Fruit fly (Drosophila melanogaster) Kc167 (cell line): Measurements from ENCODE around the gene CG32091.
"Not testable (repeated sequence)": the region's sequence is repeated elsewhere in the genome, so short reads cannot be mapped to it uniquely, and the experiment has no call there.

Experiments used
- Myc ChIP-seq: fragments of >200 bp; optimal IDR thresholded peaks from 2 replicates; lab custom pipeline; 2017; ENCODE audit warnings: missing external identifiers
- Sin3A ChIP-seq: fragments of >200 bp; optimal IDR thresholded peaks from 2 replicates; lab custom pipeline; 2018; ENCODE audit warnings: missing external identifiers
- h ChIP-seq: fragments of >200 bp; optimal IDR thresholded peaks from 3 replicates; lab custom pipeline; 2018; ENCODE audit warnings: missing external identifiers
- insv ChIP-seq: fragments of >200 bp; optimal IDR thresholded peaks from 3 replicates; lab custom pipeline; 2018; ENCODE audit warnings: missing external identifiers
- psq ChIP-seq: fragments of >200 bp; optimal IDR thresholded peaks from 2 replicates; lab custom pipeline; 2017; ENCODE audit warnings: missing external identifiers
- ttk ChIP-seq: sonication (Bioruptor generic); optimal IDR thresholded peaks from 2 replicates; lab custom pipeline; 2017; ENCODE audit warnings: missing external identifiers

CG32091 gene

DNA sequence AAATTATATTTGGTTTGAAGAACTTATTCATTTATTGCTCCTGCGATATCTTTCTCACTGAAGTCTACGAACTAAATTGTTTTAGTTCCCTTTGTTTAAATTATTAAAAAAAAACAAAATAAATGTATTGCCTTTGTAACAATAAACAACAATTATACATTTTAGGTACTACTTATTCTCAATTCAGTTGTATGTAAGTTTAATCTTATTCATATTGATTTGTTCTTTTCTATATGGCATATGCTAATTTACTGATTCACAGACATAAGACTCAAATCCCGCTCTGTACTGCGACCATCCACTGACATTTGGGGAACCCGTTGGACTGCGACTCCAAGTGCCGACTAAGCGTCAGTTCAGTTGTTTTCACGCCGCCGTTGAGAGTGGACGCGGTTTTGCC is at the start of gene CG32091:
Gene CG32091, plus strand, starts transcription at position 301 of the 400 bp plus-strand sequence.
- TF ChIP-seq Myc (no peak), psq (no peak), ttk (lab: Kevin White, UChicago) (no peak), Sin3A (lab: Kevin White, UChicago) (no peak), h (no peak), insv (lab: Kevin White, UChicago) (no peak)

DNA sequence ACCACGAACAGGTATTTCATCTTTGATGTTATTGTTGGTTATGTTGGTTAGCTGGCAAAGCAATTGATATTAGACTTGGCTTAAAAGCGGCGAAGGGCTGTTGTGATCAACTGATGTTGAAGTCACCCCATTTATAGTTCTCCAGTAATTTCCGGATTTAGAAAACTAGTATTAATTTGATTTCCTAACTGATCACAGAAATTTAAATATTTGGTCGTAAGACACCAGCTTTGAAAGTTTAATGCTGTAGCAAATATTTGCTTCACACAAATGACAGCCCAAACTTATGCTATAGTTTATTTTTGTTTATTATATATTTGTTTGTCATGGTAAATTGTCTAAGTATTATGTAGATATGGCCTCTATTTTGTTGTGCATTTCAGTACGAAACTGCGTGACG is 49.1 kb upstream of the CG32091 start, which contains the start of gene CG33269:
Gene CG33269, minus strand, starts transcription at position 101 of the 400 bp plus-strand sequence.
- no peak for TF ChIP-seq Sin3A (lab: Kevin White, UChicago)
- TF ChIP-seq psq, result no peak
- TF ChIP-seq Myc, result no peak
- TF ChIP-seq ttk (lab: Kevin White, UChicago), result no peak
- TF ChIP-seq insv (lab: Kevin White, UChicago), result no peak
- no peak for TF ChIP-seq h

DNA sequence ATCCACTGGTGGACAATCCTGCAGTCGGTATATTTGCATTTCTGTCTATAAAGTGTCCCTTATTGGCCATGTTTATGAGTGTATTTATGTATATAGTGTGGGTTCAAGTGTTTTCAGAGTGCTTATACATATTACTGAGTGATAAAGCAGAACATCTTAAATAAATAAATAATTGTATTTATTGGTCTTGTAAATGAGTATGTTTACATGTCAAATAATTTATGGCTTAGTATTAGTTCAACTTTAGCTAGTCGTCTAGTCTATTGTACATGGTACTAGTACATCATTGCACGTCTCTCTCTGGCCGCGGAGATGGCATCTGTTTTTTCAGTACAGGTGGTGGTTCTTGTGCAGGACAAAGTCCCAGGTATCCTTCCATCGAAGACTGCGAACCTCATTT is 47.2 kb upstream of the CG32091 start, which contains the start of gene CG32086:
Gene CG32086, minus strand, starts transcription at position 101 of the 400 bp plus-strand sequence.
- TF ChIP-seq Myc (no peak), insv (lab: Kevin White, UChicago) (no peak), h (no peak), Sin3A (lab: Kevin White, UChicago) (no peak), ttk (lab: Kevin White, UChicago) (no peak), psq (no peak)

DNA sequence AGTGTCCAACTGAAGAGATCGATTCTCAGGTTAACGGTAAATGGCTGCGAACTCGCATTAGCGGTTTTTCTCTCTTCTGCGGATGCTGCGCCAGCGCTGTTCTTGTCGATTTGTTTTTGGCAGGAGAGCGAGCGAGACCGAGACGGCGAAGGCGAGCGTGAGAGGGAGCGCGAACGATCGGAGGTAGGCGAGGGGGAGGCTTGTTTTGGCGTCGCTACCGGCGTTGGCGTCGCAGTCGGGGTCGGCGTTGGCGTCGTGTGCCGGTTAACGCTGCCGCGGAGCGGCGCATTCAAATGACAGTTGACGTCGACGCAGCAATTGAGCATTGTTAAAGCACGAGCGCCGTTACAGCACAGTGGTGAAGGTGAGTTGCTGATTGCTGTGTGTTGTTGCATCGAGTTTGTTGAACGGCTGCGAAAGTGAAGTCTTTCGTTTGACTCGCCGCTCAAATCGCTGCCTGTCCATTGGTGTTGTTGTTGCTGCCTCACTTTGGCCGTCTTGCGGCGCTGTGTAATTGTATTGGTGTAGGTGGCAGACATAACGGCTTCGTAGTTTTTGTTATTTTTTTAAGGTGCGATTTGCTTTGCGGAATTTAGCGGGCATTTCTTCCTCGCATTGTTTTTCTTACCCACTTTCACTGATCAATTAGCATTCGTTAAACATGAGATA is 44.3 kb upstream of the CG32091 start:
- TF ChIP-seq Sin3A (lab: Kevin White, UChicago) (no peak), psq (no peak)

DNA sequence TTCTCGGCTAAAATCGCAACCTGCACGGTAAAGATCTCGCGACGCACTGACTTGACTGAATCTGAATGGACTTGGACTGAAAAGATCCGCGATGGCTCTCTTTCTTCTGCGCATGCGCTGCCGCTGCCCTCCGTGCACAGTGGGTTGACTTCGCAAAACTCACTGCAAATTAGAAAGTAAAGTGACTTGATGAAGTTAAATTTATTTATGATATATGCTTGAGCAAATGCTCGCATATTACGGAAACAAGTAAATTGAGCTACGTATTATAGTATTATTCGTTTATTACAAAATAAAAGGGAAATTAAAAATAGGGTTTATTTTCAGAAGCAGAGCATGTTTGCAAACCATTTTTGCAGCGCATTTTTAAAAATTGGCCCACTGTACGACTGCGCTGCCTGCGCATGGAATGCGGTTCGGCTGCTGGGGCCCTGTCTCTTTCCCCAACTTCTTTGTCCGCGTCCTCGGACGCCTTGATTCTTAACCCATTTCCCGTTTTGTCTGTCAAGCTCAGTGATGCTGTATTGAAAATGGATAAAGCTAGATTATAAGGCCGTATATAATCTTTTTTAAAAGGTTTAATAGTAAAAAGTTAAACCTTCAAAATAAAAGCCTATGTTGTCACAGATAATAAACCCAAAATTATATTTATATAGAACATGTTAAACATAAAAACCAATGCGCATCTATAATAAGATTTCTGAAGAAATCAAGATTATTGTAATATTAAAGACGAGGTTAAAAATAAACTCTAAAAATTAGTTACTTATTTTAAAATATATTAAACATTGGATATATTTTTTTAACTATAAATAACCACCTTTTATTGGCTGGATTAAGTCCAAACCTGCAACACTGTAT is 43.2 kb upstream of the CG32091 start, which contains the start of gene rt:
Gene rt, minus strand, starts transcription at position 51 of the 861 bp plus-strand sequence.
- TF ChIP-seq insv (lab: Kevin White, UChicago) (no peak), h (no peak), ttk (lab: Kevin White, UChicago) (no peak), Sin3A (lab: Kevin White, UChicago) (no peak), Myc (no peak), psq (no peak)

DNA sequence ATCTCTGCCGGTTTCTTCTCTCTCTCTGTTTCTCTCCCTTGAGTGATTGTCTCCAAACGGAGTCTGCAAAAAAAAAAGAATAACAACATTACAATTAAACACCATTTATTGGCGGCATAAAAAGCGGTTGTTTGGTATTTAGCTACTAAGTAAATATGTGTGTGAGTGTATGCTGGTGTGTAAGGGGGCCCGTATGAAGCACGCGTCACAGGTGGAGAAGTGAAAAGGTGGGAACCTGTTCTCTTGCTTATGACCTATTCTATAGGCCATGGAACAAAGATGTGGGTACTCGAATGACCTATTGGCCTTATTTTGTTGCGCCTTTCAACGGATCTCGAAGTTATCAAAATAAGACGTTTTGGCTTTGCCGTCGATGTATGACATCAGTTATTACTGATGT is 42.6 kb upstream of the CG32091 start:
- TF ChIP-seq Myc (no peak), h (no peak), psq (no peak)

DNA sequence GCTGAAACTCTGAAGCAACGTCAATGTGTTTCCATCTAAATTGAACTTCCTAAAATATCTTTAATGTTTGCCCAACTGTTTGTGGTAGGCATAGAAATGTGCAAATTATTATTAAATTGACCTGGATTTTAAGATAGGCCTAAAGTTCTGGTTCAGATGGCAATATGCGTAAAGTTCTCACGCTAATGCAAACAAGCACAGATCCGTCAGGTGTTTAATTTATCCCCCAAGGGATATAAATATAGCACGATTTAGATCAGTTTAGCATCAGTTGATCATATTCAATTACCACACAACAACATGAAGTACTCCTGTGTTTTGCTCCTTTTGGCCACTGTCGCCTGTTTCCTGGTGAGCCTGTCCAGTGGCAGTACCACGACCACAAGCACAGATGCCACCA is 41.8 kb upstream of the CG32091 start, which contains the start of gene CG7377:
Gene CG7377, plus strand, starts transcription at position 301 of the 400 bp plus-strand sequence.
- not testable (repeated sequence) for TF ChIP-seq ttk (lab: Kevin White, UChicago); Myc; psq

DNA sequence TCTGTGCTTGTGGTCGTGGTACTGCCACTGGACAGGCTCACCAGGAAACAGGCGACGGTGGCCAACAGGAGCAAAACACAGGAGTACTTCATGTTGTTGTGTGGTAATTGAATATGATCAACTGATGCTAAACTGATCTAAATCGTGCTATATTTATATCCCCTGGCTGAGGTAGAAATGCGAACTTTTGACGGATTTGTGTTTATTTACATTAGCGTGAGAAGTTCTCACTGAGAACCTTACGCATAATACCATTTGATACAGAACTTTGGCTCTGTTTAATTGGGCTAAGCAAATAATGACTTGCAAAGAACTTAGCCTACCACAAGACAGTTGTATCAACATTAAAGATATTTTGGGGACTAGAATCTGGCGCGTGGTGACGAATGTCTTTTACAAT is 40.1 kb upstream of the CG32091 start, which contains the start of gene CG33268:
Gene CG33268, minus strand, starts transcription at position 101 of the 400 bp plus-strand sequence.
- TF ChIP-seq ttk (lab: Kevin White, UChicago) (no peak), h (no peak), Sin3A (lab: Kevin White, UChicago) (no peak), Myc (no peak), insv (lab: Kevin White, UChicago) (no peak), psq (no peak)

DNA sequence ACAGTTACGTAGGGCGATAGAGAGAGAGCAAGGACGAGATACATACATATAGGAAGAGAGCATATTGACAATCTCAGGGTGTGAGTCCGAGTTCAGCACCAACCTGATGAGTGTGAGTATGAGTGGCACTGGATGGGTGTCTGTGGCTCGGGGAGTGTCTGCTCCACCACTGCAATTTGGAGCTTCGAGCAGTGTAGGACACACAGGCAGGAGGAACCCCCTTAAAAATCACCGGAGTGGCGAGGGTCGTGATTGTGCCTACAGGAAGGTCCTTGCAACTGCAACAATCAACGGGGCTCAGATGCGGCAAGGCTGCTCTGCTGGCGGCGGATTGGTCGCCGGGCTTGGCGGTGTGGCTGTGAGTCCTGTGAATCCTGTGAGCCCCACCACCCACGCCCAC is 39.4 kb upstream of the CG32091 start:
- TF ChIP-seq Myc (no peak), insv (lab: Kevin White, UChicago) (no peak)

DNA sequence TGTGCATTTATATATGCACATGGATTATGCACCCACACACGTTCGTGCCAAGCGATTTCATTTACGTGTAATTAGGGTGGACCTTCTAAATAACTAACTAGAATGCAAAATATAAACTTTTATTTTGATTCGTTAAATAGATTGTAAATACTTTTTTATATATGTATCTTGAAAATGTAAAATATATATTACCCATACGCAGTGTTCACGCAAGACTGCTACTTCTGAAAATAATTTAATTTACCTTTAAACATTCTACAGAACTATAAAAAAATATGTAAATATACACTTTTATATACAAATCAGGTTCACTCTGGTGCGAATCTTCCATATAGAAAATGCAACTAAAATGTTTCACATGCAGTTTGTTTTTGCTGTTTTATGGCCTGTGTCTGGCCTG is 37.4 kb upstream of the CG32091 start:
- TF ChIP-seq Sin3A (lab: Kevin White, UChicago) (no peak), Myc (no peak), ttk (lab: Kevin White, UChicago) (no peak), insv (lab: Kevin White, UChicago) (no peak), h (no peak), psq (no peak)

DNA sequence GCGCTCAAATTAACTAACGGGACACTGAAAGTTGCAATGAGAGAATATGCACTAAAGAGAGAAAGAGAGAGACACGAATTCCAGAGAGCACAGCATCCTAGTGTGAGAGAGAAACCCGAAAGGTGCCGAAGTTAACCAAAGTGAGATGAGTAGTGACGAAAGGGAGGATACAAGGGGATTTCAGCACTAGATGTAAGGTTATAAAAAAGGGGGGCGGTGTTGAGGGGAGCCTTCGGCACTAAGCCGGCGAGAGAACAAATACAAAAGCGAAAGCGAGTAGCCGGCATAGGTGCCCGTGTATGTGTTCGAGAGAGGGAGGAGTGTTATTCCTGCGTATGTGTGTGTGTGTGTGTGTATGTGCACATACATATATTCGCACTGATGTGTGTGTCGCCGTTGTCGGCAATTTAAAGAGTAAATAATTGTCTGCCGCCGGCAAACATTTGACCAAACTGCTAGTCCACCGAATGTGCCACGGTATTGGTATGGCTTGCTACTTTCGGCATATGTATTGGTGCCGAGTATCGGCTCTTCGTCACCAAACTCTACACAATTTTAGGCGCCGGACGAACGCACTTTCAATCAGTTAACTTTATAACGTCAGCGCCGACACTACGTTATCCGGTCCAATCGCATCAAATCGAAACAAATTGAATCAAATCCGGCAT is 34.5 kb upstream of the CG32091 start, which contains the start of gene CG7368:
Gene CG7368, plus strand, starts transcription at position 618 of the 668 bp plus-strand sequence.
- TF ChIP-seq insv (lab: Kevin White, UChicago) (no peak), Sin3A (lab: Kevin White, UChicago) (no peak), Myc (no peak), psq (no peak), ttk (lab: Kevin White, UChicago) (no peak), h (no peak)

DNA sequence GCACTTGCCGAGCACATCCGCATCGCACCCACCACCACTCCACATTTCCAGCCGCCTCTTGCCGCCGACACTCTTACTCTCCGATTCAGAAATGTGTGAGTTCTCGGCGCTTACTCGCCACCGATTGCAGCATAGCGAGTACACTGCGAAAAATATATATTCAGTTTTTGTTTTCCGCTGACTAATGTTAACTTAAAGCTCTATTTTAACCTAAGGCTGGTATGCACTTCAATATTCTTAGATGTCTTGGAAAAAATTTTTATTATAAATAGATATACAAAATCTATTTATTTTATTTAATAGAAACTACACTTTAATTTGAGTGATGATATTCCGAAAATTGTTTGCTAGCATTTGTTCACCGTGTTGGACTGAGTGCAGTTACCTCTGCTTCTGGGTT is 31.9 kb upstream of the CG32091 start:
- TF ChIP-seq h (no peak), ttk (lab: Kevin White, UChicago) (no peak), insv (lab: Kevin White, UChicago) (no peak), psq (no peak), Sin3A (lab: Kevin White, UChicago) (no peak), Myc (no peak)
